Worm (Caenorhabditis elegans): ENCODE data around the gene swsn-1.

swsn-1 gene

ce11 chrV:20249438-20250120 is at the start of gene swsn-1:
Gene swsn-1, minus strand, starts transcription at chrV:20249488.
- TF ChIP-seq unc-62 (GFP tag; optimal IDR thresholded peaks at IDR 0.05) = no peak

- no peak for TF ChIP-seq unc-62 (GFP tag; optimal IDR thresholded peaks at IDR 0.05)
Observed at ce11 chrV:20297650-20298049, 48.4 kb upstream of the swsn-1 start, which contains the start of gene ZC15.5. Gene ZC15.5, plus strand, starts transcription at chrV:20297950.

ce11 chrV:20294388-20294787 is 45.1 kb upstream of the swsn-1 start, which contains the start of gene clec-261:
Gene clec-261, minus strand, starts transcription at chrV:20294488.
- TF ChIP-seq unc-62 (GFP tag; optimal IDR thresholded peaks at IDR 0.05) = no peak

ce11 chrV:20289317-20289716 is 40.0 kb upstream of the swsn-1 start, which contains the start of gene mlt-4:
Gene mlt-4, minus strand, starts transcription at chrV:20289417.
- no peak for TF ChIP-seq unc-62 (GFP tag; optimal IDR thresholded peaks at IDR 0.05)

ce11 chrV:20282827-20283226 is 33.5 kb upstream of the swsn-1 start:
- TF ChIP-seq unc-62 (GFP tag; optimal IDR thresholded peaks at IDR 0.05) = no peak

- TF ChIP-seq unc-62 (GFP tag; optimal IDR thresholded peaks at IDR 0.05) = no peak
Observed at ce11 chrV:20279811-20280317, 30.6 kb upstream of the swsn-1 start, which contains the start of gene pqn-94. Gene pqn-94, minus strand, starts transcription at chrV:20279861.

ce11 chrV:20279309-20279708 is 30.0 kb upstream of the swsn-1 start:
- TF ChIP-seq unc-62 (GFP tag; optimal IDR thresholded peaks at IDR 0.05) = no peak

- no peak for TF ChIP-seq unc-62 (GFP tag; optimal IDR thresholded peaks at IDR 0.05)
Observed at ce11 chrV:20276923-20277322, 27.6 kb upstream of the swsn-1 start.

ce11 chrV:20269661-20270137 is 20.4 kb upstream of the swsn-1 start, which contains the start of the genes prmt-1 and cdkr-3:
Gene prmt-1, minus strand, starts transcription at chrV:20269711.
Gene cdkr-3, plus strand, starts transcription at chrV:20270107.
- TF ChIP-seq unc-62 (GFP tag; optimal IDR thresholded peaks at IDR 0.05) = no peak

ce11 chrV:20266992-20267391 is 17.7 kb upstream of the swsn-1 start, which contains the start of gene mdt-17:
Gene mdt-17, minus strand, starts transcription at chrV:20267247.
- TF ChIP-seq unc-62 (GFP tag; optimal IDR thresholded peaks at IDR 0.05) = no peak

- TF ChIP-seq unc-62 (GFP tag; optimal IDR thresholded peaks at IDR 0.05) = no peak
Observed at ce11 chrV:20241243-20241862, 7.9 kb downstream of the swsn-1 start.

ce11 chrV:20237429-20237828 is 11.9 kb downstream of the swsn-1 start, which contains the start of gene sld-5:
Gene sld-5, minus strand, starts transcription at chrV:20237745.
- no peak for TF ChIP-seq unc-62 (GFP tag; optimal IDR thresholded peaks at IDR 0.05)

- no peak for TF ChIP-seq unc-62 (GFP tag; optimal IDR thresholded peaks at IDR 0.05)
Observed at ce11 chrV:20235231-20235630, 14.1 kb downstream of the swsn-1 start.

- no peak for TF ChIP-seq unc-62 (GFP tag; optimal IDR thresholded peaks at IDR 0.05)
Observed at ce11 chrV:20234439-20234838, 14.8 kb downstream of the swsn-1 start.

- no peak for TF ChIP-seq unc-62 (GFP tag; optimal IDR thresholded peaks at IDR 0.05)
Observed at ce11 chrV:20233743-20234142, 15.5 kb downstream of the swsn-1 start, which contains the start of gene Y113G7B.15. Gene Y113G7B.15, minus strand, starts transcription at chrV:20233843.

ce11 chrV:20225312-20225711 is 24.0 kb downstream of the swsn-1 start:
- no peak for TF ChIP-seq unc-62 (GFP tag; optimal IDR thresholded peaks at IDR 0.05)
